Worm (Caenorhabditis elegans): ENCODE measurements around the gene T09F3.2.

DNA sequence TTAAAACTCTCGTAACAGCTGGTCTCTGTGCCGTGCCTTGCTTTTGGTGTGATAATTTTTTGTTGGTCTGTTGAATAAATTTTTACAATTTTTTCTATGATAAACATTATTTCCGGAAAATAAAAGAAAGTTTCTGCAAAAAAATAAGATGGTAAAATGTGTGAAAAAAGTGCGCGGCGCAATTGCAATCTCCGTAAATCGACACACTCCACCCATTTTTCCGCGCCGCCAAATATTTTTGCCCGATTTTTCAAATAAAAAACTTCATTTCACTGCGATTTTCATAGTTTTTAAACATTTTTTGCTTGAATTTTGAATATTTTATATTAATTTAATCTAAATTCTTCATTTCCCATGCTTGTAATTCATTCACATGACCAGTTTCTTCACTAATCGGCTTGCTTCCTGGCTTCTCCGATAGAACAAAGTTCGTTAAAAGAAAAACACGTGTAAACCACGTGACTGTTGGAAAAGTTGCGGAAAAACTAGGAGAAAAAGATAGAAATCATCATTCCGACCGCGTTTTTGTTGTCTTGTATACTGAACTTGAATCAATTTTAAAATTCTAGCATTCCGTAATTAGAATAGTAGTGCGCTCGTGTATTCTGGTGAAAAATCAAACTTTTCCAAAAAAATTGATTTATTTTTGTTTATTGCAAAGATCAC lies 2.8 kb upstream of the T09F3.2 start:
- TF ChIP-seq ceh-58 (GFP tag; IDR thresholded peaks at IDR 0.05) (no peak), rcor-1 (GFP tag; IDR thresholded peaks at IDR 0.05) (no peak; the same call in 1 of the 2 replicates), snpc-4 (GFP tag; optimal IDR thresholded peaks at IDR 0.05) (no peak), snpc-4 (tag; optimal IDR thresholded peaks at IDR 0.05) (peak in 3 of 4 experiments; percentile 30 to 49 (median 43)), ztf-25 (GFP tag; IDR thresholded peaks at IDR 0.05) (no peak), unc-130 (GFP tag; optimal IDR thresholded peaks at IDR 0.05) (no peak), B0035.1 (tag; optimal IDR thresholded peaks at IDR 0.05) (peak; percentile 11), him-1 (tag; optimal IDR thresholded peaks at IDR 0.05) (no peak), unc-62 (GFP tag; optimal IDR thresholded peaks at IDR 0.05) (no peak)

Data from whole organism, young adult.